Worm (Caenorhabditis elegans) whole organism, midembryonic: ENCODE measurements around the gene daf-42.

ENCODE experiments used
- T22C8.4 ChIP-seq: fragments of 200-800 bp; sonication (Bioruptor generic); IDR thresholded peaks from 2 replicates; pipeline ENCODE4 v1.3.6; 2022; ENCODE audit warnings: missing genetic modification characterization, missing compliant biosample characterization
- cog-1 ChIP-seq: sonication (generic microtip); optimal IDR thresholded peaks from 2 replicates; lab custom pipeline; 2016; ENCODE audit warnings: missing genetic modification characterization, missing compliant biosample characterization
- flt-1 ChIP-seq: fragments of 200-800 bp; sonication (Bioruptor generic); IDR thresholded peaks from 2 replicates; pipeline ENCODE4 v1.3.6; 2022; ENCODE audit warnings: missing genetic modification characterization, missing compliant biosample characterization
- klf-2 ChIP-seq: fragments of 200-800 bp; sonication (Bioruptor generic); conservative IDR thresholded peaks from 2 replicates; pipeline ENCODE4 v1.3.6; 2022; ENCODE audit warnings: missing genetic modification reagents, missing genetic modification characterization, missing compliant biosample characterization
- med-1 ChIP-seq: sonication (generic microtip); optimal IDR thresholded peaks from 2 replicates; lab custom pipeline; 2017; ENCODE audit warnings: missing genetic modification characterization, mild to moderate bottlenecking, missing compliant biosample characterization, antibody characterized with exemption, missing genetic modification reagents; ENCODE audit not compliant: insufficient read depth
- ref-1 ChIP-seq: fragments of 200-800 bp; sonication (Bioruptor generic); conservative IDR thresholded peaks from 2 replicates; pipeline ENCODE4 v1.3.6; 2022; ENCODE audit warnings: missing genetic modification reagents, missing genetic modification characterization, missing compliant biosample characterization
- tab-1 ChIP-seq: fragments of 200-800 bp; sonication (Bioruptor generic); IDR thresholded peaks from 2 replicates; pipeline ENCODE4 v1.3.6; 2022; ENCODE audit warnings: missing genetic modification characterization, missing compliant biosample characterization
- ztf-23 ChIP-seq: fragments of 200-800 bp; sonication (Bioruptor generic); IDR thresholded peaks from 2 replicates; pipeline ENCODE4 v1.3.6; 2022; ENCODE audit warnings: missing genetic modification reagents, missing genetic modification characterization, missing compliant biosample characterization
- ztf-29 ChIP-seq: fragments of 200-800 bp; sonication (Bioruptor generic); IDR thresholded peaks from 2 replicates; pipeline ENCODE4 v1.3.6; 2022; ENCODE audit warnings: missing genetic modification reagents, missing genetic modification characterization, missing compliant biosample characterization

The daf-42 gene

DNA sequence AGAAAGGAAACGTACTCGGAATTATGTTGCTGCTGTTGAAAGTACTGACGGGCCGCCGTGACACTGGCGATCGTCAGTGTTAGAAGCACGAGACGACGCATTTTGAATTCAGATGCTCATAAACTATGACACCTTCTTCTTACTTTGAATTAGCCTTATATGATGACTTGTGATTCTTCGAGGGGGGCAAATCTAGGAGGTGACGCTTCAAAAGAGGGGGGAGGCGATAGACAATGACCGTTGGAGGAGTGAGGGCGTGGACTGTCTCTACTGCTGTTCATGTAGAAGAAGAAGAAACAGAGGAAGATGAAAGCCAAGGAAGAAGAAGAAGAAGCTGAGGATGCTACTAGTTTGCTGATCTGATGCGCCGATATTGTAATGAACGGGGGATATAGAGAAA, at the start of gene daf-42:
TSS of gene daf-42 (minus strand) at position 101 of the 400 bp plus-strand sequence.
- TF ChIP-seq flt-1 (no peak), ztf-29 (GFP tag; lab: Robert Waterston, UW) (no peak), ztf-23 (GFP tag; lab: Robert Waterston, UW) (no peak), cog-1 (tag; lab: Kevin White, UChicago) (no peak), tab-1 (no peak), klf-2 (GFP tag; lab: Robert Waterston, UW) (no peak), ref-1 (no peak)

DNA sequence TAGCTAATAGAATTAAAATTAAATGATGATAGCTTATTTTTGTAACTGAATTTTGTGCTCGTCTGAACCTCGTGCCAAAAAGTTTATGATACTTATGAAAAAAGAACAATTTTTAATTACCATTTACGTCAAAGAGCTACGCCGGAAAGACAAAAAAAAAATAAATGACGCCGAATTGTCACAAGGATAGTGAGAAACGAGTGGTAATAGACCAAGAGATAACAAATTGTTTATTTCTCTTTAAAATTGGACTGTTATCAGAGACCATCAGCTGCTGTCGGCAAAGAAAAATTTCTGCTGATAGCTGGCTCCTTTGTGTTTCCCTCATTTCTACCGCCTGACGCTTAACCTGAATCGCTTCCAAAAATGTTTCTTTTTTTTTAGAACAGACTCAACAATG, 47.0 kb upstream of the daf-42 start, which contains the start of gene pitr-1:
TSS of gene pitr-1 (plus strand) at position 386 of the 400 bp plus-strand sequence.
- no peak for TF ChIP-seq ztf-29 (GFP tag; lab: Robert Waterston, UW)
- no peak for TF ChIP-seq med-1 (GFP tag; lab: Kevin White, UChicago)
- TF ChIP-seq T22C8.4 (GFP tag; lab: Robert Waterston, UW): no peak
- no peak for TF ChIP-seq klf-2 (GFP tag; lab: Robert Waterston, UW)
- no peak for TF ChIP-seq tab-1
- TF ChIP-seq ref-1: no peak
- TF ChIP-seq cog-1 (tag; lab: Kevin White, UChicago): no peak
- no peak for TF ChIP-seq ztf-23 (GFP tag; lab: Robert Waterston, UW)
- TF ChIP-seq flt-1: no peak

DNA sequence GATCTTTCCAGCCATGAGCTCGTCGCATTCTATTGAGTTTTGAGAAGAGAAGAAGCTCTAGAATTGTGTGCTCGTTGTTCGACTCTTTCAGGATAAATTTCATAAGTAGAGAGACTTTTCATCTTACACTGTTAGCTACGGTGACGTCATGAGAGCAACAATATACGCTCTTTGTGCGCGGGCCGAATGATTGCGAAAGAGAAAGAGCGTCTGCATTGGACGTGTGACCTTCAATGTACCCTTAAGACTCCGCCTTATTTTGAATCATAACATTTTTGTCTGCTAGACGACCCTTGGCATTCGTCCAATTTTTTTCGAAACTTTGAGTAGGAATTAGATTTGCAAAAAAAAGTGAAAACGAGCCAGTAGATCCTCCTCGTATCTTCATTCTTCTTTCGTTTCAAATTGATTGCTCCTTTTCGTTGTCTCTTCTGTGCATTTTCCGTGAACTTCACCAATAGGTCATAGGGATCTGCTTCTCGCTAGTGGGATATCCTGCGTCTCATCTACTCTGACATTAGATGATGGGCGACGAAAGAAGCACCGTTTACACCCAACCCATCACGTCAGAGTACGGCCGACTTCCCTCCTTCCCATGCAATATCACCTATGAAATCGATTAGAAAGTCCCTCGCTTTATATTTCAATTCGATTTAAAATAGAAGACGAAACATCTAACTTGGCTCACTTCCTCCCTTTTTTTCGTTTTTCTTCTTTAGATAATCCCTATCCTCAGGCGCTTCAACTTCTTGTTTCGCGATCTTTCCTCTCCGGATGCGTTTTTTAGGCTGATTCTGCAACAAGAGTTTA, 45.1 kb upstream of the daf-42 start:
- TF ChIP-seq ztf-29 (GFP tag; lab: Robert Waterston, UW): no peak
- no peak for TF ChIP-seq ref-1
- TF ChIP-seq med-1 (GFP tag; lab: Kevin White, UChicago): no peak
- no peak for TF ChIP-seq cog-1 (tag; lab: Kevin White, UChicago)
- TF ChIP-seq klf-2 (GFP tag; lab: Robert Waterston, UW): no peak
- TF ChIP-seq flt-1: no peak

DNA sequence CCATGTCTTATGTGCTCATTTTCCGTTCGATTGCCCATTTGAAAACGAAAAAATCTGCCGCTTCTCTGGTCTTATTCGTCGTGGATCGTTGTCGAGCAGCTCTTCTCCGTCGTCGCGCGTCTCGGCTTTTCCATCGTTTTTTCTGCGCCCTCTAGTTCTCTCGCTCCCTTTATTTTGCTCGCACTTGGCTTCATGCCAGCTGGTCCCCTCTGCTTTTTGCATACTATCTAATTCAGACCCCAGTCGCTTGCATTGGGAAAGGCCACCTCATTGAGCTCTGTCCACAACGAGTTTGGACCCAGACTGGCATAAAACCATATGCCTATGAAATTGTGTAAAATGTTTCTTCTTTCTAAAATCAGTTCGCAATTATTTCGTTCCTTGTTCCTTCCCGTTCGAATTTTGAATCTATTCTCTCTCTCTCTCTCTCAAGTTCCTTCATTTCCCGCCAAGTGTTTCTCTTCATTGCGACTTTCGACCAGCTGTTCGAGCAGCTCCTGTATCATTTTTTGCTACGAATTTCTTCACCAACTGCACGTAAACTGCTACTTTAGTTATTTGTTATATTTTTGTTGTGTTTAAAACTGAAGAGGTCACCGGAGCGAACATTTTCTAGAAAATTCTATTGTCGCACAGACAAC, 43.6 kb upstream of the daf-42 start:
- no peak for TF ChIP-seq T22C8.4 (GFP tag; lab: Robert Waterston, UW)
- no peak for TF ChIP-seq cog-1 (tag; lab: Kevin White, UChicago)
- TF ChIP-seq med-1 (GFP tag; lab: Kevin White, UChicago): no peak
- TF ChIP-seq ztf-29 (GFP tag; lab: Robert Waterston, UW): no peak
- TF ChIP-seq ref-1: no peak
- no peak for TF ChIP-seq klf-2 (GFP tag; lab: Robert Waterston, UW)
- TF ChIP-seq flt-1: no peak
- TF ChIP-seq tab-1: no peak
- no peak for TF ChIP-seq ztf-23 (GFP tag; lab: Robert Waterston, UW)

ce11 chrIV:7389719-7390118, 43.1 kb upstream of the daf-42 start:
- TF ChIP-seq cog-1 (tag; lab: Kevin White, UChicago): no peak
- no peak for TF ChIP-seq ztf-29 (GFP tag; lab: Robert Waterston, UW)
- no peak for TF ChIP-seq flt-1
- no peak for TF ChIP-seq T22C8.4 (GFP tag; lab: Robert Waterston, UW)

- no peak for TF ChIP-seq tab-1
- TF ChIP-seq flt-1: no peak
- no peak for TF ChIP-seq klf-2 (GFP tag; lab: Robert Waterston, UW)
- no peak for TF ChIP-seq T22C8.4 (GFP tag; lab: Robert Waterston, UW)
- no peak for TF ChIP-seq ztf-23 (GFP tag; lab: Robert Waterston, UW)
- TF ChIP-seq med-1 (GFP tag; lab: Kevin White, UChicago): no peak
- TF ChIP-seq ref-1: no peak
- TF ChIP-seq cog-1 (tag; lab: Kevin White, UChicago): no peak
- TF ChIP-seq ztf-29 (GFP tag; lab: Robert Waterston, UW): no peak
Measured at ce11 chrIV:7388843-7389242, 42.2 kb upstream of the daf-42 start, which contains the start of gene mob-3. Gene mob-3 (minus strand): TSS chrIV:7388943.

- peak; percentile 24 for TF ChIP-seq cog-1 (tag; lab: Kevin White, UChicago)
- no peak for TF ChIP-seq ref-1
Measured at ce11 chrIV:7386835-7387551, 40.3 kb upstream of the daf-42 start.

- TF ChIP-seq tab-1: no peak
Measured at ce11 chrIV:7381754-7382153, 35.1 kb upstream of the daf-42 start, which contains the start of gene ptp-8. Gene ptp-8 (plus strand): TSS chrIV:7382054.

DNA sequence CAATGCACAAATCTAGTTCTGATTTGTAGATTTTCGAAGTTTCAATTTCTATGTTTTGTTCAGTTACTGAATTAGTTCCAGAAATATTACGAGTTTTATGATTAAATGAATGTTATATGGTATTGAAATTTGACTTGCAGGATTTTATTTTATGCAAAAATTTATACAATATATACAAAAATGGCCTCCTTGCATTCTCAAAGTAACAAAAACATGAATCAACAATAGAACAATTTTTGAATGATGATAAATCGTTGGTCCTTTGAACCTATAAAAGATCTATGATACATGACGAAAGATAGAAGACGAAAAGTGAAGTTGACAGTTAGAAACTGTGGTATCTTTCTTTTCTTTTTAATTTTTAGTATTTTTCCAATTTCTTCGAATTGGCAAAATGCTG, 29.9 kb upstream of the daf-42 start, which contains the start of gene T12B3.2:
TSS of gene T12B3.2 (plus strand) at position 301 of the 400 bp plus-strand sequence.
- TF ChIP-seq cog-1 (tag; lab: Kevin White, UChicago): no peak
- TF ChIP-seq T22C8.4 (GFP tag; lab: Robert Waterston, UW): no peak
- no peak for TF ChIP-seq flt-1
- TF ChIP-seq ref-1: no peak
- TF ChIP-seq tab-1: no peak
- no peak for TF ChIP-seq ztf-29 (GFP tag; lab: Robert Waterston, UW)
- TF ChIP-seq med-1 (GFP tag; lab: Kevin White, UChicago): no peak
- TF ChIP-seq klf-2 (GFP tag; lab: Robert Waterston, UW): no peak
- TF ChIP-seq ztf-23 (GFP tag; lab: Robert Waterston, UW): no peak
